Worm (Caenorhabditis elegans) whole organism, L2 larva: ENCODE results near the gene F17E9.3.

ENCODE experiments used
- R02D3.7 ChIP-seq: fragments of 150-350 bp; optimal IDR thresholded peaks from 2 replicates; lab custom pipeline; 2014; ENCODE audit warnings: missing biosample characterization, missing genetic modification characterization
- Y55F3AM.14 ChIP-seq: fragments of 200-800 bp; sonication (Bioruptor generic); optimal IDR thresholded peaks from 2 replicates; lab custom pipeline; 2018; ENCODE audit warnings: mild to moderate bottlenecking, missing genetic modification characterization, missing compliant biosample characterization
- aly-2 ChIP-seq: fragments of 150-350 bp; optimal IDR thresholded peaks from 2 replicates; lab custom pipeline; 2014; ENCODE audit warnings: missing biosample characterization, missing genetic modification characterization
- ama-1 ChIP-seq: fragments of 150-350 bp; optimal IDR thresholded peaks from 2 replicates; lab custom pipeline; 2018; ENCODE audit warnings: inconsistent platforms
- blmp-1 ChIP-seq: sonication (generic microtip); optimal IDR thresholded peaks from 2 replicates; lab custom pipeline; 2017; ENCODE audit warnings: missing genetic modification characterization, mild to moderate bottlenecking, missing compliant biosample characterization, antibody characterized with exemption, moderate library complexity; ENCODE audit not compliant: insufficient read depth
- ceh-16 ChIP-seq: fragments of 150-350 bp; optimal IDR thresholded peaks from 2 replicates; lab custom pipeline; 2014; ENCODE audit warnings: missing biosample characterization, missing genetic modification characterization
- ceh-82 ChIP-seq: fragments of 150-350 bp; optimal IDR thresholded peaks from 2 replicates; lab custom pipeline; 2014; ENCODE audit warnings: missing biosample characterization, missing genetic modification characterization
- dmd-4 ChIP-seq: sonication (generic microtip); optimal IDR thresholded peaks from 2 replicates; lab custom pipeline; 2017; ENCODE audit warnings: missing biosample characterization, missing genetic modification characterization
- egl-27 ChIP-seq: sonication (generic microtip); optimal IDR thresholded peaks from 3 replicates; lab custom pipeline; 2017; ENCODE audit warnings: missing biosample characterization, missing genetic modification reagents, missing genetic modification characterization
- elt-1 ChIP-seq: fragments of 150-350 bp; optimal IDR thresholded peaks from 2 replicates; lab custom pipeline; 2014; ENCODE audit warnings: missing biosample characterization, missing genetic modification characterization
- elt-3 ChIP-seq: sonication (generic microtip); optimal IDR thresholded peaks from 2 replicates; lab custom pipeline; 2017; ENCODE audit warnings: missing biosample characterization, missing genetic modification characterization
- gmeb-1 ChIP-seq: fragments of 150-350 bp; optimal IDR thresholded peaks from 2 replicates; lab custom pipeline; 2014; ENCODE audit warnings: missing biosample characterization, missing genetic modification characterization
- lin-11 ChIP-seq: fragments of 150-350 bp; sonication (generic microtip); optimal IDR thresholded peaks from 2 replicates; lab custom pipeline; 2014; ENCODE audit warnings: missing biosample characterization, missing genetic modification characterization, inconsistent platforms, mixed read lengths
- lin-13 ChIP-seq: fragments of 150-350 bp; optimal IDR thresholded peaks from 2 replicates; lab custom pipeline; 2014; ENCODE audit warnings: missing biosample characterization, missing genetic modification reagents, missing genetic modification characterization
- lin-39 ChIP-seq: fragments of 150-350 bp; optimal IDR thresholded peaks from 2 replicates; lab custom pipeline; 2014; ENCODE audit warnings: missing biosample characterization, missing genetic modification reagents, missing genetic modification characterization
- mab-5 ChIP-seq: fragments of 150-350 bp; optimal IDR thresholded peaks from 2 replicates; lab custom pipeline; 2014; ENCODE audit warnings: missing biosample characterization, missing genetic modification characterization
- mbf-1 ChIP-seq: sonication (generic microtip); optimal IDR thresholded peaks from 2 replicates; lab custom pipeline; 2017; ENCODE audit warnings: missing biosample characterization, missing genetic modification characterization
- mdl-1 ChIP-seq, 2 experiments: fragments of 150-350 bp in 1 of 2; sonication (generic microtip) in 1 of 2; optimal IDR thresholded peaks; 2 replicates each; lab custom pipeline; 2017; ENCODE audit warnings: missing biosample characterization in 2 of 2, missing genetic modification characterization in 2 of 2
- nhr-10 ChIP-seq: sonication (generic microtip); optimal IDR thresholded peaks from 2 replicates; lab custom pipeline; 2017; ENCODE audit warnings: missing biosample characterization, missing genetic modification characterization
- nhr-11 ChIP-seq: fragments of 150-350 bp; optimal IDR thresholded peaks from 2 replicates; lab custom pipeline; 2014; ENCODE audit warnings: missing biosample characterization, missing genetic modification characterization
- nhr-12 ChIP-seq: fragments of 150-350 bp; optimal IDR thresholded peaks from 2 replicates; lab custom pipeline; 2014; ENCODE audit warnings: missing biosample characterization, missing genetic modification characterization
- nhr-129 ChIP-seq: fragments of 150-350 bp; optimal IDR thresholded peaks from 2 replicates; lab custom pipeline; 2014; ENCODE audit warnings: missing biosample characterization, missing genetic modification characterization
- nhr-21 ChIP-seq: fragments of 150-350 bp; optimal IDR thresholded peaks from 2 replicates; lab custom pipeline; 2014; ENCODE audit warnings: missing biosample characterization, missing genetic modification characterization
- nhr-237 ChIP-seq: fragments of 150-350 bp; optimal IDR thresholded peaks from 2 replicates; lab custom pipeline; 2014; ENCODE audit warnings: missing biosample characterization, missing genetic modification characterization
- nhr-6 ChIP-seq: fragments of 150-350 bp; optimal IDR thresholded peaks from 2 replicates; lab custom pipeline; 2014; ENCODE audit warnings: missing biosample characterization, missing genetic modification characterization
- nhr-77 ChIP-seq: fragments of 150-350 bp; optimal IDR thresholded peaks from 2 replicates; lab custom pipeline; 2014; ENCODE audit warnings: missing biosample characterization, missing genetic modification characterization
- peb-1 ChIP-seq: fragments of 150-350 bp; optimal IDR thresholded peaks from 2 replicates; lab custom pipeline; 2014; ENCODE audit warnings: missing biosample characterization, missing genetic modification characterization
- skn-1 ChIP-seq: sonication (generic microtip); optimal IDR thresholded peaks from 2 replicates; lab custom pipeline; 2017; ENCODE audit warnings: missing biosample characterization, missing genetic modification characterization
- sma-3 ChIP-seq: sonication (generic microtip); optimal IDR thresholded peaks from 2 replicates; lab custom pipeline; 2016; ENCODE audit warnings: missing genetic modification reagents, missing genetic modification characterization, missing compliant biosample characterization
- snpc-4 ChIP-seq: fragments of 150-350 bp; optimal IDR thresholded peaks from 2 replicates; lab custom pipeline; 2014; ENCODE audit warnings: missing biosample characterization, missing genetic modification characterization
- unc-39 ChIP-seq: fragments of 150-350 bp; optimal IDR thresholded peaks from 2 replicates; lab custom pipeline; 2014; ENCODE audit warnings: missing biosample characterization, missing genetic modification characterization
- unc-55 ChIP-seq: fragments of 150-350 bp; sonication (generic microtip); optimal IDR thresholded peaks from 3 replicates; lab custom pipeline; 2014; ENCODE audit warnings: missing biosample characterization, missing genetic modification reagents, missing genetic modification characterization
- unc-62 ChIP-seq: fragments of 150-350 bp; optimal IDR thresholded peaks from 2 replicates; lab custom pipeline; 2014; ENCODE audit warnings: missing biosample characterization, missing genetic modification reagents, missing genetic modification characterization
- zag-1 ChIP-seq: fragments of 150-350 bp; optimal IDR thresholded peaks from 2 replicates; lab custom pipeline; 2014; ENCODE audit warnings: missing biosample characterization, missing genetic modification characterization
- ztf-1 ChIP-seq: fragments of 200-800 bp; sonication (Bioruptor generic); conservative IDR thresholded peaks from 2 replicates; pipeline ENCODE4 v1.3.6; 2022; ENCODE audit warnings: missing genetic modification characterization, missing compliant biosample characterization

Gene F17E9.3

ce11 chrIV:8328913-8329312, 25.8 kb upstream of the F17E9.3 start, which contains the start of gene F35H10.2:
TSS of gene F35H10.2 (plus strand) at chrIV:8329213.
- TF ChIP-seq mab-5 (tag; lab: Kevin White, UChicago): no peak
- no peak for TF ChIP-seq mdl-1 (tag; optimal IDR thresholded peaks at IDR 0.05; lab: Kevin White, UChicago)
- TF ChIP-seq ama-1 (lab: Kevin White, UChicago): no peak
- no peak for TF ChIP-seq lin-39
- TF ChIP-seq egl-27: no peak

DNA sequence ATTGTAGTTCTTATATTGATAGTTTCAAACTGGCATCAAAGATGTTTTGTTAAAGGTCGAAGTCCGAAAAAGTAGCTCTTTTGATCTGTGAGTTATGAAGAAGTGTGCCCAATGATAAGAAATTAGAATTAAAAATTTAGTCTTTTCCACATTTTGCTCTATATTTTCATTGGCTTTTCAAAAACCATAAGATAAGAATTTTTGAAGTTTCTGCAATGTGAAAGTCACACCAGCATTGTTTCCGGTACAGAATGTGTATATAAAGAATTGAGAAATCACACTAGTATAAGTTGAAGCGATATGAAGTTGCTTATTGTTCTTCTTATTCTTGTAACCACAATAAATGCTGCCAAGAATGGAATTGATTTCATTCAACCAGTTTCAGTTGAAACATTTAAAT, 22.1 kb upstream of the F17E9.3 start, which contains the start of gene lys-10:
TSS of gene lys-10 (plus strand) at position 301 of the 400 bp plus-strand sequence.
- TF ChIP-seq mdl-1 (tag; optimal IDR thresholded peaks at IDR 0.05; lab: Kevin White, UChicago) (no peak), blmp-1 (no peak), gmeb-1 (tag; lab: Kevin White, UChicago) (no peak), elt-1 (tag; lab: Kevin White, UChicago) (no peak), skn-1 (tag; lab: Kevin White, UChicago) (no peak), unc-62 (no peak), nhr-6 (no peak), lin-11 (tag; lab: Kevin White, UChicago) (no peak), nhr-77 (no peak), nhr-237 (tag; lab: Kevin White, UChicago) (no peak), Y55F3AM.14 (no peak), lin-13 (GFP tag; lab: Kevin White, UChicago) (no peak), ztf-1 (GFP tag; lab: Robert Waterston, UW) (no peak), nhr-21 (tag; lab: Kevin White, UChicago) (no peak), peb-1 (tag; lab: Kevin White, UChicago) (no peak), ama-1 (lab: Kevin White, UChicago) (no peak), lin-39 (no peak), elt-3 (no peak), unc-55 (GFP tag; lab: Kevin White, UChicago) (no peak), snpc-4 (tag; lab: Kevin White, UChicago) (no peak)
- TF ChIP-seq, all 48 proteins: peak for 0

DNA sequence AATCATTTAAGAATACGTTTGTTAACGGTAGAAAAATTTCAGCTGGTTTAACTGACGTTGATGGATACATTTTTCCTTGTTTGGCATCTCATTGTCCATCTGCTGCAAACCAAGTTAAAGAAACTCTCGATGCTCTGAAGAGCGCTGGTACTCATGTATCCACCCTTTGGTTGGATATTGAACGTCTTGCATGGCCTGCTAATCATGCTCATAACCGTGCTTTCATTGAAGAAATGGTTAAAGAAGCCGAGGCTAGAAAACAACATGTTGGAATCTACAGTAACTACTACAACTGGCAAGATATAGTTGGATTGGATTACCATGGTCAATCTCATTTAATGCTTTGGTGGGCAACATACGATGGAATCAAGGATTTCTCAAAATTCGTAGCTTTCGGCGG, 21.6 kb upstream of the F17E9.3 start:
- TF ChIP-seq unc-55 (GFP tag; lab: Kevin White, UChicago): no peak
- no peak for TF ChIP-seq sma-3 (GFP tag; lab: Kevin White, UChicago)
- TF ChIP-seq aly-2 (tag; lab: Kevin White, UChicago): no peak
- TF ChIP-seq zag-1 (tag; lab: Kevin White, UChicago): no peak
- TF ChIP-seq ztf-1 (GFP tag; lab: Robert Waterston, UW): no peak
- TF ChIP-seq unc-39: no peak
- no peak for TF ChIP-seq nhr-11 (tag; lab: Kevin White, UChicago)
- no peak for TF ChIP-seq mbf-1 (tag; lab: Kevin White, UChicago)

DNA sequence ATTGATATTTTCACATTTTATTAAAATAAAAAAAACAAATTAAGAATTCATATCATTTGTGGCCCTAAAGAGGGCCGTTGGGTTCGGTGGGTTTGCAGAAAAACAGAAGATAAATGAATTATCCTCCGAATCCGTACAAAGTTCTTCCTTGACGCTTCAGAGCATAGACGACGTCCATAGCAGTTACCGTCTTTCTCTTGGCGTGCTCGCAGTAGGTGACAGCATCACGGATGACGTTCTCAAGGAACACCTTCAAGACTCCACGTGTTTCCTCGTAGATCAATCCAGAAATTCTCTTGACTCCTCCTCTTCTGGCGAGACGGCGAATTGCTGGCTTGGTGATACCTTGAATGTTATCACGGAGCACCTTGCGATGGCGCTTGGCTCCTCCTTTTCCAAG, 21.1 kb upstream of the F17E9.3 start:
- TF ChIP-seq R02D3.7: no peak
- TF ChIP-seq nhr-11 (tag; lab: Kevin White, UChicago): no peak
- TF ChIP-seq nhr-12: no peak
- no peak for TF ChIP-seq ceh-16 (tag; lab: Kevin White, UChicago)
- no peak for TF ChIP-seq lin-13 (GFP tag; lab: Kevin White, UChicago)
- TF ChIP-seq peb-1 (tag; lab: Kevin White, UChicago): no peak
- no peak for TF ChIP-seq dmd-4 (tag; lab: Kevin White, UChicago)
- no peak for TF ChIP-seq snpc-4 (tag; lab: Kevin White, UChicago)
- TF ChIP-seq ztf-1 (GFP tag; lab: Robert Waterston, UW): no peak

- TF ChIP-seq nhr-10 (tag; lab: Kevin White, UChicago) (no peak), blmp-1 (no peak), elt-1 (tag; lab: Kevin White, UChicago) (no peak), unc-55 (GFP tag; lab: Kevin White, UChicago) (no peak), zag-1 (tag; lab: Kevin White, UChicago) (no peak), nhr-12 (no peak), nhr-11 (tag; lab: Kevin White, UChicago) (no peak), nhr-129 (tag; lab: Kevin White, UChicago) (no peak), dmd-4 (tag; lab: Kevin White, UChicago) (no peak), ceh-82 (tag; lab: Kevin White, UChicago) (no peak), lin-11 (tag; lab: Kevin White, UChicago) (no peak), ama-1 (lab: Kevin White, UChicago) (no peak)
- TF ChIP-seq, all 48 proteins: peak for 0
Observed at ce11 chrIV:8333954-8333987, 20.9 kb upstream of the F17E9.3 start, which contains the start of gene his-31. TSS of gene his-31 (minus strand) at chrIV:8333983.
